Fruit fly (Drosophila melanogaster) whole organism, wandering third instar larva: ENCODE results near the gene CG17376.

Experiments used
- Abd-B ChIP-seq: fragments of >200 bp; optimal IDR thresholded peaks from 2 replicates; lab custom pipeline; 2017; ENCODE audit warnings: missing biosample characterization, missing genetic modification characterization
- CG32264 ChIP-seq: fragments of 200-800 bp; sonication (Bioruptor generic); optimal IDR thresholded peaks from 2 replicates; lab custom pipeline; 2016; ENCODE audit warnings: missing biosample characterization, missing genetic modification characterization
- Dfd ChIP-seq: fragments of >200 bp; optimal IDR thresholded peaks from 2 replicates; lab custom pipeline; 2017; ENCODE audit warnings: missing biosample characterization, missing genetic modification characterization
- HLH106 ChIP-seq: fragments of 200-800 bp; optimal IDR thresholded peaks from 3 replicates; lab custom pipeline; 2019; ENCODE audit warnings: missing biosample characterization, mild to moderate bottlenecking, missing genetic modification characterization, moderate library complexity
- Hnf4 ChIP-seq: fragments of 200-800 bp; sonication (Bioruptor generic); optimal IDR thresholded peaks from 2 replicates; lab custom pipeline; 2016; ENCODE audit warnings: missing biosample characterization, mild to moderate bottlenecking, missing genetic modification characterization
- Hr78 ChIP-seq: fragments of >200 bp; optimal IDR thresholded peaks from 2 replicates; lab custom pipeline; 2017; ENCODE audit warnings: missing biosample characterization, missing genetic modification characterization
- Jra ChIP-seq: sonication (Bioruptor generic); optimal IDR thresholded peaks from 2 replicates; lab custom pipeline; 2016; ENCODE audit warnings: missing biosample characterization, missing genetic modification characterization
- Myc ChIP-seq: fragments of >200 bp; optimal IDR thresholded peaks from 2 replicates; lab custom pipeline; 2017
- OdsH ChIP-seq: fragments of 200-800 bp; sonication (Bioruptor generic); optimal IDR thresholded peaks from 2 replicates; lab custom pipeline; 2016; ENCODE audit warnings: missing biosample characterization, mild to moderate bottlenecking, missing genetic modification characterization
- Rel ChIP-seq, 2 experiments: fragments of 200-800 bp; sonication (Bioruptor generic) in 1 of 2; optimal IDR thresholded peaks; 2 replicates in 1 of 2; 3 replicates in 1 of 2; lab custom pipeline; 2016 to 2019; ENCODE audit warnings: mild to moderate bottlenecking in 2 of 2, missing biosample characterization in 2 of 2, missing genetic modification characterization in 2 of 2, moderate library complexity in 1 of 2
- Sp1 ChIP-seq: fragments of 200-800 bp; sonication (Bioruptor generic); optimal IDR thresholded peaks from 3 replicates; lab custom pipeline; 2019; ENCODE audit warnings: missing biosample characterization, mild to moderate bottlenecking, missing genetic modification characterization, moderate library complexity
- Vsx2 ChIP-seq: fragments of 200-300, 225-300 bp; sonication (Bioruptor generic); optimal IDR thresholded peaks from 2 replicates; lab custom pipeline; 2018; ENCODE audit warnings: missing biosample characterization, missing genetic modification characterization; ENCODE audit not compliant: partially characterized antibody
- br ChIP-seq: fragments of 200-800 bp; sonication (Bioruptor generic); optimal IDR thresholded peaks from 2 replicates; lab custom pipeline; 2016; ENCODE audit warnings: missing biosample characterization, missing genetic modification characterization
- dl ChIP-seq, 2 experiments: fragments of 175-275, 200-275 bp in 1 of 2; fragments of 200-275 bp in 1 of 2; sonication (Bioruptor generic); optimal IDR thresholded peaks; lab custom pipeline; 2018; ENCODE audit warnings: mild to moderate bottlenecking in 2 of 2, missing biosample characterization in 2 of 2, missing genetic modification characterization in 2 of 2, moderate library complexity in 2 of 2; ENCODE audit not compliant: partially characterized antibody in 2 of 2, insufficient read depth in 1 of 2
- dmrt93B ChIP-seq: fragments of 200-800 bp; sonication (Bioruptor generic); optimal IDR thresholded peaks from 2 replicates; lab custom pipeline; 2018; ENCODE audit warnings: missing biosample characterization, mild to moderate bottlenecking, missing genetic modification characterization
- dsf ChIP-seq: sonication (Bioruptor generic); optimal IDR thresholded peaks from 2 replicates; lab custom pipeline; 2016; ENCODE audit warnings: missing biosample characterization, missing genetic modification characterization, borderline replicate concordance
- ey ChIP-seq: fragments of 200-800 bp; sonication (Bioruptor generic); optimal IDR thresholded peaks from 2 replicates; lab custom pipeline; 2016; ENCODE audit warnings: missing biosample characterization, missing genetic modification characterization
- foxo ChIP-seq, 2 experiments: fragments of 200-800 bp; sonication (Bioruptor generic); optimal IDR thresholded peaks; 2 replicates in 1 of 2; 3 replicates in 1 of 2; lab custom pipeline; 2016 to 2017; ENCODE audit warnings: missing biosample characterization in 2 of 2, missing genetic modification characterization in 2 of 2
- fru ChIP-seq: fragments of 200-800 bp; sonication (Bioruptor generic); optimal IDR thresholded peaks from 3 replicates; lab custom pipeline; 2016; ENCODE audit warnings: missing biosample characterization, mild to moderate bottlenecking, missing genetic modification characterization
- h ChIP-seq: fragments of 200-800 bp; sonication (Bioruptor generic); optimal IDR thresholded peaks from 3 replicates; lab custom pipeline; 2016; ENCODE audit warnings: missing biosample characterization, mild to moderate bottlenecking, missing genetic modification characterization
- jim ChIP-seq: fragments of 175-275, 200-325 bp; sonication (Bioruptor generic); optimal IDR thresholded peaks from 2 replicates; lab custom pipeline; 2016; ENCODE audit warnings: missing biosample characterization, mild to moderate bottlenecking, missing genetic modification characterization
- psq ChIP-seq: fragments of 200-800 bp; sonication (Bioruptor generic); optimal IDR thresholded peaks from 3 replicates; lab custom pipeline; 2017; ENCODE audit warnings: missing biosample characterization, mild to moderate bottlenecking, missing genetic modification characterization, moderate library complexity
- rgr ChIP-seq: fragments of 200-800 bp; sonication (Bioruptor generic); optimal IDR thresholded peaks from 3 replicates; lab custom pipeline; 2016; ENCODE audit warnings: missing biosample characterization, mild to moderate bottlenecking, missing genetic modification characterization
- sage ChIP-seq: fragments of 200-800 bp; sonication (Bioruptor generic); optimal IDR thresholded peaks from 2 replicates; lab custom pipeline; 2016; ENCODE audit warnings: missing biosample characterization, mild to moderate bottlenecking, missing genetic modification characterization
- sv ChIP-seq: fragments of 200-800 bp; sonication (Bioruptor generic); optimal IDR thresholded peaks from 3 replicates; lab custom pipeline; 2016; ENCODE audit warnings: missing biosample characterization, missing genetic modification characterization
- tai ChIP-seq: sonication (Bioruptor generic); optimal IDR thresholded peaks from 2 replicates; lab custom pipeline; 2016; ENCODE audit warnings: missing biosample characterization, missing genetic modification characterization
- woc ChIP-seq: sonication (Bioruptor generic); optimal IDR thresholded peaks from 2 replicates; lab custom pipeline; 2016; ENCODE audit warnings: missing biosample characterization, mild to moderate bottlenecking, missing genetic modification characterization

The CG17376 gene

DNA sequence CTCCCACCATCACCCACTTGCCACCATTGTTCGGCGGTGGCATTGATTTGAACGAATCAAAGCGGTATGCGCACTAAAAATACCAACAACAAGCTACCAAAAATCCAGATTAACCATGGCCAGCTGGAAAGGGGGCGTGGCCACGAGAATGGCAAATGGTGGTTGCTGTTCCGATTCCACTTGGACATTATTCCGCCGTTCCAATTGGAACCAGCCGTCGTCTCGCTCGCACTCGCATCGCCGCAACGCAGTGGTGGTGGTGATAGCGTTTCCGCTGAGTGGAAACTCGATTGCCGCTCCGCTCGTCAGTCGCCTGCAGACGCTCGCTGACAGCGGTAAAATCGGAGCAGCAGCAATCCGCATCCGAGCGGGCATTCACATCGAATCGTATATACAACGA lies 20.9 kb upstream of the CG17376 start, which contains the start of gene sens-2:
Gene sens-2, plus strand, starts transcription at position 304 of the 400 bp plus-strand sequence.
- TF ChIP-seq rgr (GFP tag; lab: Kevin White, UChicago) (no peak), tai (GFP tag; lab: Kevin White, UChicago) (no peak), h (peak; percentile 12), Rel (GFP tag; optimal IDR thresholded peaks at IDR 0.05; lab: Kevin White, UChicago) (no peak), Rel (tag; optimal IDR thresholded peaks at IDR 0.05; lab: Kevin White, UChicago) (no peak), psq (GFP tag; lab: Kevin White, UChicago) (no peak), dl (GFP tag; optimal IDR thresholded peaks at IDR 0.05; lab: Kevin White, UChicago; ENCODE audit: insufficient read depth in 1 of 2, partially characterized antibody in 2 of 2) (no peak), ey (GFP tag; lab: Kevin White, UChicago) (no peak), OdsH (GFP tag; lab: Kevin White, UChicago) (no peak), woc (GFP tag; lab: Kevin White, UChicago) (no peak)

DNA sequence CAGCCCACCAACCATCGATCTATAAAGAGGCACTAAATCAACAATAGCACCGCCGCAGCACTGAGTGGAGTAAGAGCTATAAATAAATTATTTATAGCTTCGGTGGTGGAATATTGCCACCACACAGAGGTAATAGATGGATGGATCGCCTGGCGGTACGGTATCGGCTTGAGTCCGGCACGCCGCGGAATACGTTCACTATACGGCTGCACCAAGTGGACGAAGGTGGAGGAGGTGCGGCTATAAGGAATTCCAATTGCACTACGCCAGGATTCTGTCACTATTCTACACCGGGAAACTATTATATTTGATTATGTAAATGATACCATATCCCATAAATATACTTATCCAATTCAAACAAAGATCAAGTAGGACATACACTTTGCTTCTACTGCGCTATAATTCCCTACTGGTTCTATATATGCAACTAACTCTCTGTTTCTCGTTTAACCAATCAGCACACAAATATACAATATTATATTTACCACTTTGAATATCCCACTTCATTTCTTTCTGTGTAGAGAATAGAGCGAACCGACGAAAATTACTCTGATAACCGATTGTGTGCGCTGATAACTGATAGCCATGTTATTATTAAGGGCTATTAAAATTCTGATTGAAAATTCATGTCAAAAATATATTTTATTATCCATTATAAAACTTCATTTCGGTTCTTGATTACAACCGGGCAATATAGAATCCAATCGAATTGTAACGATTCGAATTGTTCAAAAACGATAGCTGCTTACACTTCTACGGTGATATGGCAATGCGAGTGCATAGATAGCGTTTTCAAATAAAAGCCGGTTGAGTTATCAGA lies 18.7 kb upstream of the CG17376 start:
- TF ChIP-seq rgr (GFP tag; lab: Kevin White, UChicago) (no peak), dmrt93B (no peak), sv (GFP tag; lab: Kevin White, UChicago) (peak; percentile 17), h (no peak), jim (GFP tag; lab: Kevin White, UChicago) (no peak)

DNA sequence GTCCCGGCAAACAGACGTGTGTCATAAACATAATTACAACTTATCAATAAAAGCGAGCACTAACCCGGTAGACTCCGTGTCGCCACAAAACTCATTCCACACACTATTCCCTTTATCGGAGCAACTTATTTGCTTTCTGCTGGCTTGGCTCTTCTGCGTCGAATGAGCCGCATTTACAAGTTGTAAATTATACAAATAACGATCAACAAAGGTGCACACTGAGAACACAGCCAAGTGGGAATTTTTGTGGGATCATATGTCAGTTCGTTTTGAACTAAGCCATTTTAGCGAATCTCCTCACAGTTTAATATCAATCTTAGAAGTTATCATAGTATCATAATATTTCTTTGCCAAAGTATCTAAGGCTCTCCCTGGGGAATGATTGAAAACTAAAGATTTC lies 17.7 kb upstream of the CG17376 start:
- TF ChIP-seq sage (no peak), CG32264 (GFP tag; lab: Kevin White, UChicago) (no peak), Sp1 (GFP tag; lab: Kevin White, UChicago) (no peak), woc (GFP tag; lab: Kevin White, UChicago) (no peak), Dfd (GFP tag; lab: Kevin White, UChicago) (no peak), Hr78 (GFP tag; lab: Kevin White, UChicago) (no peak), HLH106 (tag; lab: Kevin White, UChicago) (no peak), Hnf4 (no peak), dsf (no peak), dl (GFP tag; optimal IDR thresholded peaks at IDR 0.05; lab: Kevin White, UChicago; ENCODE audit: insufficient read depth in 1 of 2, partially characterized antibody in 2 of 2) (no peak), foxo (GFP tag; optimal IDR thresholded peaks at IDR 0.05; lab: Kevin White, UChicago) (no peak), tai (GFP tag; lab: Kevin White, UChicago) (no peak)

- TF ChIP-seq Dfd (GFP tag; lab: Kevin White, UChicago): peak; percentile 98
- TF ChIP-seq fru (GFP tag; lab: Kevin White, UChicago): no peak
- TF ChIP-seq sage: no peak
- TF ChIP-seq Vsx2 (GFP tag; lab: Kevin White, UChicago): peak; percentile 60
- TF ChIP-seq Jra (GFP tag; lab: Kevin White, UChicago): no peak
- TF ChIP-seq Abd-B (GFP tag; lab: Kevin White, UChicago): no peak
- TF ChIP-seq ey (GFP tag; lab: Kevin White, UChicago): no peak
- TF ChIP-seq OdsH (GFP tag; lab: Kevin White, UChicago): no peak
- TF ChIP-seq dl (GFP tag; optimal IDR thresholded peaks at IDR 0.05; lab: Kevin White, UChicago; ENCODE audit: insufficient read depth in 1 of 2, partially characterized antibody in 2 of 2): no peak
- TF ChIP-seq, all 38 proteins: peak for 2
These were observed 16.8 kb upstream of the CG17376 start for dm6 chr2L:6817493-6817892.

- TF ChIP-seq Abd-B (GFP tag; lab: Kevin White, UChicago) (no peak), Dfd (GFP tag; lab: Kevin White, UChicago) (no peak), Myc (lab: Kevin White, UChicago) (peak; percentile 82), jim (GFP tag; lab: Kevin White, UChicago) (no peak), tai (GFP tag; lab: Kevin White, UChicago) (no peak), Hnf4 (no peak)
These were observed 5.1 kb upstream of the CG17376 start, which contains the start of gene CG17375 for dm6 chr2L:6805783-6806182. TSS of gene CG17375 (minus strand) at chr2L:6805792.

DNA sequence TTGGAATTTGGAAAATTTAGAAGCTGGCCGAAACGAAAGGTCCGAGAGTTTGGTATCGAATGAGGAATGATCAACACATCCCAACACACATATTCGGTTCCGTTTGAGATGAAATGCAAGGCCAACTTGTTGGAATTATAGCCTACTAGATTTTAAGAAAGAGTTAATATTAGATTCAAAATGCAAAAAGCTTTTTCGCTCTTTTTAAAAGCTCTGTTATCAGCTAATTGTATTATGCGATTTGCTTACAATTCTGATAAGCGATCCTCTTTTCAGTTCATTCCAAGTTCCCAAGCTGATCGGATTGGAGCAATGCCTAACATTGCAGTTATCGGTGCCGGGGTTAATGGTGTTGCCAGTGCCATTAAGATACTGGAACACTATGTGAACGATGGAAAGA lies 2.0 kb upstream of the CG17376 start, which contains the start of the genes CG17377 and Daao2:
Gene CG17377, minus strand, starts transcription at position 101 of the 400 bp plus-strand sequence.
Gene Daao2, plus strand, starts transcription at position 272 of the 400 bp plus-strand sequence.
- TF ChIP-seq br (GFP tag; lab: Kevin White, UChicago) (no peak), HLH106 (tag; lab: Kevin White, UChicago) (no peak), woc (GFP tag; lab: Kevin White, UChicago) (no peak), dl (GFP tag; optimal IDR thresholded peaks at IDR 0.05; lab: Kevin White, UChicago; ENCODE audit: insufficient read depth in 1 of 2, partially characterized antibody in 2 of 2) (no peak), CG32264 (GFP tag; lab: Kevin White, UChicago) (no peak), Rel (GFP tag; optimal IDR thresholded peaks at IDR 0.05; lab: Kevin White, UChicago) (no peak), Rel (tag; optimal IDR thresholded peaks at IDR 0.05; lab: Kevin White, UChicago) (no peak), OdsH (GFP tag; lab: Kevin White, UChicago) (no peak)
